Worm (Caenorhabditis elegans) whole organism, mixed stage, embryonic: ENCODE results near the gene H40L08.8.

Experiments used
- M03D4.4 ChIP-seq: sonication (generic microtip); optimal IDR thresholded peaks from 2 replicates; lab custom pipeline; 2017; ENCODE audit warnings: mild to moderate bottlenecking, missing genetic modification characterization, missing compliant biosample characterization
- bed-3 ChIP-seq: fragments of 200-800 bp; sonication (Bioruptor generic); optimal IDR thresholded peaks from 3 replicates; lab custom pipeline; 2018; ENCODE audit warnings: mild to moderate bottlenecking, missing genetic modification characterization, moderate library complexity, missing compliant biosample characterization
- blmp-1 ChIP-seq: fragments of 150-350 bp; optimal IDR thresholded peaks from 2 replicates; lab custom pipeline; 2014; ENCODE audit warnings: missing biosample characterization, missing genetic modification characterization
- ceh-39 ChIP-seq: fragments of 150-350 bp; optimal IDR thresholded peaks from 2 replicates; lab custom pipeline; 2014; ENCODE audit warnings: missing biosample characterization, missing genetic modification characterization
- ceh-43 ChIP-seq: fragments of 200-800 bp; sonication (Bioruptor generic); optimal IDR thresholded peaks from 2 replicates; lab custom pipeline; 2018; ENCODE audit warnings: mild to moderate bottlenecking, missing genetic modification characterization, moderate library complexity, missing compliant biosample characterization
- ceh-83 ChIP-seq: fragments of 200-800 bp; sonication (Bioruptor generic); optimal IDR thresholded peaks from 2 replicates; lab custom pipeline; 2018; ENCODE audit warnings: mild to moderate bottlenecking, missing genetic modification characterization, missing compliant biosample characterization
- ces-1 ChIP-seq: fragments of 150-350 bp; optimal IDR thresholded peaks from 2 replicates; lab custom pipeline; 2014; ENCODE audit warnings: missing biosample characterization, missing genetic modification reagents, missing genetic modification characterization
- cnd-1 ChIP-seq: fragments of 200-800 bp; sonication (Bioruptor generic); optimal IDR thresholded peaks from 2 replicates; lab custom pipeline; 2018; ENCODE audit warnings: mild to moderate bottlenecking, missing genetic modification characterization, missing compliant biosample characterization
- drap-1 ChIP-seq: fragments of 200-800 bp; sonication (Bioruptor generic); optimal IDR thresholded peaks from 3 replicates; lab custom pipeline; 2018; ENCODE audit warnings: mild to moderate bottlenecking, missing genetic modification characterization, missing compliant biosample characterization
- elt-1 ChIP-seq: sonication (generic microtip); optimal IDR thresholded peaks from 2 replicates; lab custom pipeline; 2017; ENCODE audit warnings: missing genetic modification characterization, mild to moderate bottlenecking, missing compliant biosample characterization, antibody characterized with exemption, moderate library complexity, borderline replicate concordance; ENCODE audit not compliant: insufficient read depth
- elt-3 ChIP-seq: fragments of 150-350 bp; optimal IDR thresholded peaks from 2 replicates; lab custom pipeline; 2014; ENCODE audit warnings: missing biosample characterization, missing genetic modification characterization
- flh-1 ChIP-seq: fragments of 200-800 bp; sonication (Bioruptor generic); optimal IDR thresholded peaks from 2 replicates; lab custom pipeline; 2018; ENCODE audit warnings: mild to moderate bottlenecking, missing genetic modification characterization, moderate library complexity, missing compliant biosample characterization
- ham-2 ChIP-seq: fragments of 200-800 bp; sonication (Bioruptor generic); optimal IDR thresholded peaks from 2 replicates; lab custom pipeline; 2018; ENCODE audit warnings: mild to moderate bottlenecking, missing genetic modification characterization, missing compliant biosample characterization
- lin-13 ChIP-seq: fragments of 150-350 bp; optimal IDR thresholded peaks from 2 replicates; lab custom pipeline; 2014; ENCODE audit warnings: missing biosample characterization, missing genetic modification characterization
- lin-32 ChIP-seq: fragments of 200-800 bp; sonication (Bioruptor generic); optimal IDR thresholded peaks from 2 replicates; lab custom pipeline; 2018; ENCODE audit warnings: mild to moderate bottlenecking, missing genetic modification characterization, missing compliant biosample characterization
- lsy-2 ChIP-seq: fragments of 150-350 bp; optimal IDR thresholded peaks from 2 replicates; lab custom pipeline; 2014; ENCODE audit warnings: missing biosample characterization, missing genetic modification characterization
- mab-5 ChIP-seq: fragments of 150-350 bp; optimal IDR thresholded peaks from 2 replicates; lab custom pipeline; 2014; ENCODE audit warnings: missing biosample characterization, missing genetic modification characterization
- mls-2 ChIP-seq: sonication (generic microtip); optimal IDR thresholded peaks from 2 replicates; lab custom pipeline; 2016; ENCODE audit warnings: mild to moderate bottlenecking, missing genetic modification characterization, moderate library complexity, missing compliant biosample characterization
- nhr-2 ChIP-seq: fragments of 150-350 bp; optimal IDR thresholded peaks from 2 replicates; lab custom pipeline; 2014; ENCODE audit warnings: missing biosample characterization, missing genetic modification characterization
- nhr-237 ChIP-seq: fragments of 150-350 bp; optimal IDR thresholded peaks from 2 replicates; lab custom pipeline; 2014; ENCODE audit warnings: missing biosample characterization, missing genetic modification characterization
- nhr-28 ChIP-seq: fragments of 150-350 bp; optimal IDR thresholded peaks from 2 replicates; lab custom pipeline; 2014; ENCODE audit warnings: missing biosample characterization, missing genetic modification characterization
- nhr-76 ChIP-seq: sonication (generic microtip); optimal IDR thresholded peaks from 2 replicates; lab custom pipeline; 2017; ENCODE audit warnings: missing biosample characterization, missing genetic modification characterization
- pha-4 ChIP-seq: fragments of 150-350 bp; optimal IDR thresholded peaks from 2 replicates; lab custom pipeline; 2018; ENCODE audit warnings: missing biosample characterization, missing genetic modification reagents, missing genetic modification characterization
- sem-2 ChIP-seq: fragments of 200-800 bp; sonication (Bioruptor generic); optimal IDR thresholded peaks from 2 replicates; lab custom pipeline; 2018; ENCODE audit warnings: mild to moderate bottlenecking, missing genetic modification characterization, missing compliant biosample characterization
- snpc-4 ChIP-seq: fragments of 150-350 bp; optimal IDR thresholded peaks from 2 replicates; lab custom pipeline; 2014; ENCODE audit warnings: missing biosample characterization, missing genetic modification characterization
- sptf-1 ChIP-seq: sonication (generic microtip); optimal IDR thresholded peaks from 2 replicates; lab custom pipeline; 2017; ENCODE audit warnings: mild to moderate bottlenecking, missing genetic modification characterization, moderate library complexity, missing compliant biosample characterization
- tbx-8 ChIP-seq: fragments of 200-800 bp; sonication (Bioruptor generic); optimal IDR thresholded peaks from 2 replicates; lab custom pipeline; 2018; ENCODE audit warnings: mild to moderate bottlenecking, missing genetic modification characterization, moderate library complexity, missing compliant biosample characterization
- unc-39 ChIP-seq: fragments of 150-350 bp; optimal IDR thresholded peaks from 2 replicates; lab custom pipeline; 2014; ENCODE audit warnings: missing biosample characterization, missing genetic modification characterization
- unc-62 ChIP-seq: fragments of 150-350 bp; optimal IDR thresholded peaks from 2 replicates; lab custom pipeline; 2014; ENCODE audit warnings: missing biosample characterization, missing genetic modification reagents, missing genetic modification characterization
- zip-8 ChIP-seq: fragments of 150-350 bp; optimal IDR thresholded peaks from 2 replicates; lab custom pipeline; 2014; ENCODE audit warnings: missing biosample characterization, missing genetic modification characterization
- ztf-11 ChIP-seq: fragments of 150-350 bp; optimal IDR thresholded peaks from 2 replicates; lab custom pipeline; 2014; ENCODE audit warnings: missing biosample characterization, missing genetic modification characterization

The H40L08.8 gene

ce11 chrX:15115748-15116147, 38.3 kb upstream of the H40L08.8 start:
- TF ChIP-seq lsy-2 (no peak), ceh-43 (GFP tag; lab: Kevin White, UChicago) (no peak), ztf-11 (tag; lab: Kevin White, UChicago) (no peak), zip-8 (tag; lab: Kevin White, UChicago) (peak; percentile 97), cnd-1 (peak; percentile 78), elt-1 (tag; lab: Kevin White, UChicago) (no peak), elt-3 (tag; lab: Kevin White, UChicago) (no peak), nhr-2 (no peak), lin-13 (tag; lab: Kevin White, UChicago) (no peak)
- TF ChIP-seq, all 35 proteins: peak for 2

DNA sequence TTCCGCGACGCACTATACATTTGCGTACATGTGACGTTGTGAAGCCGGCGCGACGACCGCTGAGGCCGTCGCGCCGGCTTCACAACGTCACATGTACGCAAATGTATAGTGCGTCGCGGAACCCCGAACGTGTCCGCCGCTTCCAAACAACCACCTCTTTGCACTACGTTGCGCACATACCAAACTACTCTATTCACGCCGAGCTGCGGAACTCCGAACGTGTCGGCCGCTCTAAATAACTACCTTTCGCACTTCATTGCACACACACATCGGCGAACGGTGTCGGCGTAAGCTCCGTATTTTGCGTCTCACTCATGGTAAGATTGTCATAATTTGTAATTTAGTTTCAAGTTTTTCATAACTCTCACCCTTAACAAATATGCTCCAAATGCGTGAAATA, 34.7 kb upstream of the H40L08.8 start:
- TF ChIP-seq lin-32 (GFP tag; lab: Kevin White, UChicago) (no peak), pha-4 (tag; lab: Kevin White, UChicago) (no peak), elt-1 (tag; lab: Kevin White, UChicago) (no peak), sem-2 (GFP tag; lab: Kevin White, UChicago) (no peak), cnd-1 (no peak), nhr-2 (no peak), mab-5 (tag; lab: Kevin White, UChicago) (no peak), ceh-83 (GFP tag; lab: Kevin White, UChicago) (no peak), elt-3 (tag; lab: Kevin White, UChicago) (no peak), unc-39 (tag; lab: Kevin White, UChicago) (no peak), M03D4.4 (tag; lab: Kevin White, UChicago) (no peak), ham-2 (GFP tag; lab: Kevin White, UChicago) (no peak), mls-2 (tag; lab: Kevin White, UChicago) (no peak), ceh-39 (tag; lab: Kevin White, UChicago) (no peak), drap-1 (GFP tag; lab: Kevin White, UChicago) (no peak), snpc-4 (no peak), nhr-76 (tag; lab: Kevin White, UChicago) (no peak), tbx-8 (GFP tag; lab: Kevin White, UChicago) (no peak), ztf-11 (tag; lab: Kevin White, UChicago) (no peak)

DNA sequence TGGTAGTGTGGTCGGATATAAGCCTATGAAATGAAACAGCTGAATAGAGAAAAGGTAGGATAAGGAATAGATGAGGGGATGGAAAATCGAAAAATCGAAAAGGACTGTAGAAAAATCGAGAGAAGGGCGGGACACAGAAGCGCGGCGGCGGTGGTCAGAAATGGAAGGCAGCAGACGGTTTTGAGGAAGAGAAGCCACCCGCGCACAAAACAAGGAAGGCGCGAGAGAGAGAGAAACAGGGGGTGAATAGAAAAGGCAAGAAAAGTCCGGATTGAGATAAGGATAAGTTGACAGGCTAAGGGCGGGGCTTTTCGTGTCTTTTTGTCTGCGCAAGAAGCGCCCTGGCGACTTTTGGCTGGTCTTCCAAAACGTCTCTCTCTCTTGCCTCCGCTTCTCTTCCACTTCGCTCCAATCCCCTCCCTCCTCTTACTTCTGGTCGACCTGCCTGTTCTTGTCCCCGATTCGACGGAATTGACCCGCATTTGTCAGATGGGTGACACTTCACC, 30.4 kb upstream of the H40L08.8 start, which contains the start of gene mlt-9:
TSS of gene mlt-9 (minus strand) at position 51 of the 506 bp plus-strand sequence.
- TF ChIP-seq mls-2 (tag; lab: Kevin White, UChicago) (no peak), ceh-43 (GFP tag; lab: Kevin White, UChicago) (no peak), elt-1 (tag; lab: Kevin White, UChicago) (peak; percentile 12), unc-39 (tag; lab: Kevin White, UChicago) (no peak), lin-13 (tag; lab: Kevin White, UChicago) (no peak), cnd-1 (no peak), lin-32 (GFP tag; lab: Kevin White, UChicago) (no peak), ham-2 (GFP tag; lab: Kevin White, UChicago) (peak; percentile 63), ces-1 (GFP tag; lab: Kevin White, UChicago) (no peak), pha-4 (tag; lab: Kevin White, UChicago) (no peak), sptf-1 (tag; lab: Kevin White, UChicago) (no peak), nhr-237 (no peak)

DNA sequence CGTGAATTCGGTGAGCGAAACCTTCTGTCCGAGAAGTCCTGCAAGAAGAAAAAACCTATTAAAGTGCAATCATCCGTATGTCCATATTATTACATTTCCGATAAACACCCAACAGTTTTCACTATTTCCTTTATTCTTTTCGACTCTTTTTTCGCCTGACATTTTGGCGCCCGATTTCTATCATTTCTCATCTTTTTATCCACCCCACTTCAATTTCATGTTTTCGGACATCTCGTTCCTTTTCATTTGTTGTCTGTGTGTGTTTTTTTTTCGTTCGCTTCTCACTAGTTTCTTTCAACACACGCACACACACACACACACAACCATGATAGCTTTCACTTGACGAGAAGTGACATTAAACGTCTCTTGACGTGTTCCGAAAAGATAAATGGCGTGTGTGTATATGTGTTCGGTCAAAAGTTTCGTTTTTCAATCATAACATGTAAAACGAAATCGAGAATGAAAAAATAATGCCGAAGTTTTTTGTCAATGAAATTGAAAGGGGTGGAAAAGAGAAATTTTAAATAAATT, 27.6 kb upstream of the H40L08.8 start:
- TF ChIP-seq flh-1 (GFP tag; lab: Kevin White, UChicago) (no peak), nhr-28 (tag; lab: Kevin White, UChicago) (no peak), blmp-1 (tag; lab: Kevin White, UChicago) (peak; percentile 28)

DNA sequence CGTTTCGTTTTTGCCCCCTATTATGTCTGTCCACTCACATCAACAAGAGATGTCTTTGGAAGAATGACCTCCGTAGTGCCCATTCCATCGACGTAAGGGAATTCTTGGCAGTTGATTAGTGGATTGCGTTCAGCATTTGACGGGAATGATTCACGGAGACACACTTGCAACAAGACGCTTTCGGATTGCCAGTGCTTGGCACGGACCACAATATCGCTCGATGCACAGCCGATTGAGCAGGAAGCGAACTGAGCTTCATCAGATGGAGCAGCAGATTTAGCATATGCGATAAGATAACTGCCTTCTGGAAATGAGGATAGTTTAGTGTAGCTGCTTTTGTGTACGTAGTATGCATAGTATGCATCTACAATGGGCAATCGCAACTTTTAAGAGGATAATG, 26.0 kb upstream of the H40L08.8 start:
- TF ChIP-seq pha-4 (tag; lab: Kevin White, UChicago) (no peak), zip-8 (tag; lab: Kevin White, UChicago) (no peak), nhr-2 (no peak), unc-39 (tag; lab: Kevin White, UChicago) (no peak), lin-13 (tag; lab: Kevin White, UChicago) (no peak), elt-1 (tag; lab: Kevin White, UChicago) (no peak), cnd-1 (no peak), mab-5 (tag; lab: Kevin White, UChicago) (no peak), nhr-237 (no peak), sptf-1 (tag; lab: Kevin White, UChicago) (no peak), ztf-11 (tag; lab: Kevin White, UChicago) (no peak), sem-2 (GFP tag; lab: Kevin White, UChicago) (no peak), bed-3 (GFP tag; lab: Kevin White, UChicago) (no peak), unc-62 (GFP tag; lab: Kevin White, UChicago) (no peak), ces-1 (GFP tag; lab: Kevin White, UChicago) (no peak)
